Fruit fly (Drosophila melanogaster): ENCODE measurements around the gene Bka.

Gene Bka

DNA sequence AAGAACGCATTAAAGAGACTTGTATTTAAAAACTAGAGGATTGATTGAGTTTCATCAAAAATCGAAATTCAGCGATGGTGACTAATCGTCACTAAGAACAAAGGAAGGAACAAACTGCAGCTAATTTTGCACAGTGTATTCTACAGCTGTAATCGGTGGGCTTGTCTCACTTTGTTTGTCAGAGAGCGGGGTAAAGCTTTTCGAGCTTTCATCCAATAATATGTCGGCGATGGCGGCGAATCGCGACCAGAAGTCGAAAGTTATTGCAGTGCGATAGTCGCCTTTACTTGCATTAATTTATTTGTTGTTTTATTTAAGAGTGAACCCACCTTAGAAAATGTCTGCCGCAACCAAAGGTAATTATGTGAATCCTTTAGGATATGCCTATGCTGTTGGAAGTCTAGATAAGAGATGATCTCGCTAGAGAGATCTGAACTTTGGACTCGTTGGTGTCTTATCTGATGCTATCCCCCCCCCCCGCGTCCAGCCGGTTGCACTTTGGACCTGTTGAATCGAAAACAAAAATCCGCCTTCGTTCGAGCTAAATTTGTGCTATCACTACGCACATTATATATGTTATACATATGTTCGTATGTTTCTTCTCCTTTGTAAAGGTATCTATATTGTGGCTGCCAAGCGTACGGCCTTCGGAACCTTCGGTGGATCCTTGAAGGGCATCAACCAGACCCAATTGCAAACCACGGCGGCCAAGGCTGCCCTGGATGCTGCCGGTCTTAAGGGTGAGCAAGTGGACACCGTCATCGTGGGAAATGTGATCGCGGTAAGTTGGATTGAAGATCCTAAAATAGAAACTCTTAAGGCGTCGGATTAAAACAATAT is 20.1 kb downstream of the Bka start, which contains the start of gene yip2:
Gene yip2, plus strand, starts transcription at position 243 of the 840 bp plus-strand sequence.
- peak; percentile 64 for TF ChIP-seq fru (GFP tag; optimal IDR thresholded peaks at IDR 0.05)
- TF ChIP-seq br (GFP tag; optimal IDR thresholded peaks at IDR 0.05): peak; percentile 65
- peak; percentile 26 for TF ChIP-seq sv (GFP tag; optimal IDR thresholded peaks at IDR 0.05)
- TF ChIP-seq psq (GFP tag; optimal IDR thresholded peaks at IDR 0.05): peak; percentile 43
- peak; percentile 48 for TF ChIP-seq CG9705 (GFP tag; optimal IDR thresholded peaks at IDR 0.05)
- TF ChIP-seq woc (GFP tag; optimal IDR thresholded peaks at IDR 0.05): peak; percentile 61
- peak; percentile 35 for TF ChIP-seq OdsH (GFP tag; optimal IDR thresholded peaks at IDR 0.05)
- peak; percentile 82 for TF ChIP-seq Sp1 (GFP tag; optimal IDR thresholded peaks at IDR 0.05)
- peak; percentile 86 for TF ChIP-seq Rel (GFP tag; optimal IDR thresholded peaks at IDR 0.05)
- peak; percentile 71 for TF ChIP-seq Rel (tag; optimal IDR thresholded peaks at IDR 0.05)
- TF ChIP-seq Hnf4 (GFP tag; optimal IDR thresholded peaks at IDR 0.05): peak; percentile 100
- no peak for TF ChIP-seq dl (GFP tag; optimal IDR thresholded peaks at IDR 0.05; ENCODE audit: insufficient read depth in 1 of 2, partially characterized antibody in 2 of 2)
- TF ChIP-seq foxo (GFP tag; optimal IDR thresholded peaks at IDR 0.05): peak; percentile 17 to 59
- TF ChIP-seq rgr (GFP tag; optimal IDR thresholded peaks at IDR 0.05): peak; percentile 61
- TF ChIP-seq h (GFP tag; optimal IDR thresholded peaks at IDR 0.05): peak; percentile 61
- peak; percentile 19 for TF ChIP-seq dsf (GFP tag; optimal IDR thresholded peaks at IDR 0.05; ENCODE audit: borderline replicate concordance)
- TF ChIP-seq N (GFP tag; optimal IDR thresholded peaks at IDR 0.05): no peak
- no peak for TF ChIP-seq brk (GFP tag; optimal IDR thresholded peaks at IDR 0.05)
- peak; percentile 85 for TF ChIP-seq Jra (GFP tag; optimal IDR thresholded peaks at IDR 0.05)
- TF ChIP-seq Hr83 (GFP tag; optimal IDR thresholded peaks at IDR 0.05; ENCODE audit: poor library complexity, severe bottlenecking): peak; percentile 22
- TF ChIP-seq ey (GFP tag; optimal IDR thresholded peaks at IDR 0.05): peak; percentile 42
- no peak for TF ChIP-seq Hr78 (GFP tag; optimal IDR thresholded peaks at IDR 0.05)
- TF ChIP-seq Vsx2 (GFP tag; optimal IDR thresholded peaks at IDR 0.05; ENCODE audit: partially characterized antibody): no peak
- peak; percentile 35 for TF ChIP-seq HLH106 (tag; optimal IDR thresholded peaks at IDR 0.05)
- peak; percentile 58 for TF ChIP-seq sage (GFP tag; optimal IDR thresholded peaks at IDR 0.05)
- no peak for TF ChIP-seq Dif (GFP tag; optimal IDR thresholded peaks at IDR 0.05; ENCODE audit: partially characterized antibody)

DNA sequence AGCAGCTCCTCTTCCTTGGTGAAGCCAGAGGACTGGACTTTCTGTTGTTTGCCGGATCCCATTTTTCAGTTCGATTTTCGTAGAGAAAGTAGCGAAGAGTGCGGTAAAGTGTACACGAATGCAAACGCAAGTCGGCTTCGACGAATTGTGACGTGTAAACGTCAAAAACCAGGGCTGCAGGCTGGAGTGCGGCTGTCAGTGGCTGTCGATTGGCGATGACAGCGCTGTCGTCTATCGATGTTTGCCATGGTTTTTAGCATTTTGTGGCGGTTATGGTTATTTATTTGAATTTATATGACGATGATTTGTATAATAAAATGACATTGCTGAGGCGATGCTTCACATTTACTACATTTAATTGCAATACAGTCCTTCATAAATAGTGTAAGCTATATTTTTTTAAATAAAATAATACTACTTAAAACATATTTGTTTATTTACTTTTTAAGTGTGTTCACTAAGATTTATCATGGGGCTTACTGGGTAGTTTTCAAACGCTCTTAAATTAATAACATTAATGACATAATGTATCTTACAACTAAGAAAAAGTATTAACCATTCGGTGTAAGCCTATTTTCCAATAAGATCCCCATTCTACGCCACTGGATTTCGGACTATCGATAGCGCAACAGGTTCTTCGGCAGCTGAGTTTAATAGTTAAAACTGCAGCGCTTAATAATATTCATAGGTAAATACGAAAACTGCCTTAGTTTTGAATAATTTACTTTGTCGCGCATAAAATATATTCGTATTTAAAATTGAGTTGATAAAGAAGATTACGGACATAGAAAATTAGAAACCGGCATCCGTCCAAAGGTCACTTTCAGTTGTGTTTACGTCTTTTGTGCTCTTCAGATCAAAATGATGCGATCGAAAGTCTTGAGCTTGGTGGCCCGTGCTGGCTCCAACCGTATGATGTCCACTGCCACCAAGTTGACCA is 23.2 kb downstream of the Bka start, which contains the start of the genes CG5885 and CG4598:
Gene CG5885, minus strand, starts transcription at position 311 of the 940 bp plus-strand sequence.
Gene CG4598, plus strand, starts transcription at position 599 of the 940 bp plus-strand sequence.
- peak; percentile 61 for TF ChIP-seq psq (GFP tag; optimal IDR thresholded peaks at IDR 0.05)
- TF ChIP-seq fru (GFP tag; optimal IDR thresholded peaks at IDR 0.05): peak; percentile 79
- no peak for TF ChIP-seq brk (GFP tag; optimal IDR thresholded peaks at IDR 0.05)
- TF ChIP-seq Sp1 (GFP tag; optimal IDR thresholded peaks at IDR 0.05): peak; percentile 68
- peak; percentile 75 for TF ChIP-seq OdsH (GFP tag; optimal IDR thresholded peaks at IDR 0.05)
- no peak for TF ChIP-seq GATAd (GFP tag; optimal IDR thresholded peaks at IDR 0.05)
- TF ChIP-seq jim (GFP tag; optimal IDR thresholded peaks at IDR 0.05): no peak
- no peak for TF ChIP-seq CG32264 (GFP tag; optimal IDR thresholded peaks at IDR 0.05)
- no peak for TF ChIP-seq N (GFP tag; optimal IDR thresholded peaks at IDR 0.05)
- peak; percentile 19 for TF ChIP-seq dmrt93B (GFP tag; optimal IDR thresholded peaks at IDR 0.05)
- peak; percentile 28 for TF ChIP-seq dsf (GFP tag; optimal IDR thresholded peaks at IDR 0.05; ENCODE audit: borderline replicate concordance)
- peak; percentile 57 for TF ChIP-seq ey (GFP tag; optimal IDR thresholded peaks at IDR 0.05)
- peak; percentile 56 for TF ChIP-seq Hr83 (GFP tag; optimal IDR thresholded peaks at IDR 0.05; ENCODE audit: poor library complexity, severe bottlenecking)
- no peak for TF ChIP-seq Mio (GFP tag; optimal IDR thresholded peaks at IDR 0.05)
- peak; percentile 97 for TF ChIP-seq CrebA (GFP tag; optimal IDR thresholded peaks at IDR 0.05; ENCODE audit: borderline replicate concordance)
- TF ChIP-seq Dif (GFP tag; optimal IDR thresholded peaks at IDR 0.05; ENCODE audit: partially characterized antibody): peak; percentile 45
- no peak for TF ChIP-seq tai (GFP tag; optimal IDR thresholded peaks at IDR 0.05)
- peak in 1 of 2 experiments; percentile 5 for TF ChIP-seq dl (GFP tag; optimal IDR thresholded peaks at IDR 0.05; ENCODE audit: insufficient read depth in 1 of 2, partially characterized antibody in 2 of 2)
- no peak for TF ChIP-seq pan (optimal IDR thresholded peaks at IDR 0.05)
- TF ChIP-seq Rel (GFP tag; optimal IDR thresholded peaks at IDR 0.05): no peak
- no peak for TF ChIP-seq Rel (tag; optimal IDR thresholded peaks at IDR 0.05)
- TF ChIP-seq Abd-B (GFP tag; optimal IDR thresholded peaks at IDR 0.05): no peak
- peak; percentile 31 for TF ChIP-seq CG9705 (GFP tag; optimal IDR thresholded peaks at IDR 0.05)
- TF ChIP-seq usp (GFP tag; optimal IDR thresholded peaks at IDR 0.05): no peak
- TF ChIP-seq Vsx2 (GFP tag; optimal IDR thresholded peaks at IDR 0.05; ENCODE audit: partially characterized antibody): no peak
- no peak for TF ChIP-seq Dfd (GFP tag; optimal IDR thresholded peaks at IDR 0.05)
- no peak for TF ChIP-seq Hr78 (GFP tag; optimal IDR thresholded peaks at IDR 0.05)
- peak; percentile 68 for TF ChIP-seq HLH106 (tag; optimal IDR thresholded peaks at IDR 0.05)
- peak; percentile 70 for TF ChIP-seq h (GFP tag; optimal IDR thresholded peaks at IDR 0.05)
- TF ChIP-seq Myc (optimal IDR thresholded peaks at IDR 0.05): no peak
- TF ChIP-seq br (GFP tag; optimal IDR thresholded peaks at IDR 0.05): peak; percentile 55
- peak; percentile 56 for TF ChIP-seq sage (GFP tag; optimal IDR thresholded peaks at IDR 0.05)
- TF ChIP-seq lola (GFP tag; optimal IDR thresholded peaks at IDR 0.05): no peak
- TF ChIP-seq woc (GFP tag; optimal IDR thresholded peaks at IDR 0.05): peak; percentile 36
- peak in 1 of 2 experiments; percentile 83 for TF ChIP-seq foxo (GFP tag; optimal IDR thresholded peaks at IDR 0.05)
- peak; percentile 61 for TF ChIP-seq rgr (GFP tag; optimal IDR thresholded peaks at IDR 0.05)
- TF ChIP-seq sv (GFP tag; optimal IDR thresholded peaks at IDR 0.05): peak; percentile 47
- TF ChIP-seq Hnf4 (GFP tag; optimal IDR thresholded peaks at IDR 0.05): peak; percentile 86
- peak; percentile 70 for TF ChIP-seq Jra (GFP tag; optimal IDR thresholded peaks at IDR 0.05)
